Fruit fly (Drosophila melanogaster) whole organism, wandering third instar larva: ENCODE results near the gene stv.

Source experiments
- Abd-B ChIP-seq: fragments of >200 bp; optimal IDR thresholded peaks from 2 replicates; lab custom pipeline; 2017; ENCODE audit warnings: missing biosample characterization, missing genetic modification characterization
- CrebA ChIP-seq: fragments of 200-800 bp; sonication (Bioruptor generic); optimal IDR thresholded peaks from 2 replicates; lab custom pipeline; 2016; ENCODE audit warnings: missing biosample characterization, mild to moderate bottlenecking, missing genetic modification characterization, borderline replicate concordance
- Dif ChIP-seq: fragments of 200-275, 200-300 bp; sonication (Bioruptor generic); optimal IDR thresholded peaks from 2 replicates; lab custom pipeline; 2018; ENCODE audit warnings: missing biosample characterization, missing genetic modification characterization; ENCODE audit not compliant: partially characterized antibody
- GATAd ChIP-seq: sonication (Bioruptor generic); optimal IDR thresholded peaks from 2 replicates; lab custom pipeline; 2016; ENCODE audit warnings: missing biosample characterization, missing genetic modification characterization
- br ChIP-seq: fragments of 200-800 bp; sonication (Bioruptor generic); optimal IDR thresholded peaks from 2 replicates; lab custom pipeline; 2016; ENCODE audit warnings: missing biosample characterization, missing genetic modification characterization
- brk ChIP-seq: fragments of 200-800 bp; sonication (Bioruptor generic); optimal IDR thresholded peaks from 2 replicates; lab custom pipeline; 2016; ENCODE audit warnings: missing biosample characterization, mild to moderate bottlenecking, missing genetic modification characterization
- dl ChIP-seq, 2 experiments: fragments of 175-275, 200-275 bp in 1 of 2; fragments of 200-275 bp in 1 of 2; sonication (Bioruptor generic); optimal IDR thresholded peaks; lab custom pipeline; 2018; ENCODE audit warnings: mild to moderate bottlenecking in 2 of 2, missing biosample characterization in 2 of 2, missing genetic modification characterization in 2 of 2, moderate library complexity in 2 of 2; ENCODE audit not compliant: partially characterized antibody in 2 of 2, insufficient read depth in 1 of 2
- fru ChIP-seq: fragments of 200-800 bp; sonication (Bioruptor generic); optimal IDR thresholded peaks from 3 replicates; lab custom pipeline; 2016; ENCODE audit warnings: missing biosample characterization, mild to moderate bottlenecking, missing genetic modification characterization
- h ChIP-seq: fragments of 200-800 bp; sonication (Bioruptor generic); optimal IDR thresholded peaks from 3 replicates; lab custom pipeline; 2016; ENCODE audit warnings: missing biosample characterization, mild to moderate bottlenecking, missing genetic modification characterization
- lola ChIP-seq: fragments of >200 bp; optimal IDR thresholded peaks from 2 replicates; lab custom pipeline; 2017; ENCODE audit warnings: missing biosample characterization, missing genetic modification characterization
- sv ChIP-seq: fragments of 200-800 bp; sonication (Bioruptor generic); optimal IDR thresholded peaks from 3 replicates; lab custom pipeline; 2016; ENCODE audit warnings: missing biosample characterization, missing genetic modification characterization

dm6 chr3L:13451562-13451961 lies 25.8 kb upstream of the stv start:
- TF ChIP-seq sv (GFP tag; lab: Kevin White, UChicago) (no peak), brk (GFP tag; lab: Kevin White, UChicago) (no peak), h (GFP tag; lab: Kevin White, UChicago) (no peak), lola (no peak), GATAd (GFP tag; lab: Kevin White, UChicago) (no peak), dl (GFP tag; optimal IDR thresholded peaks at IDR 0.05; lab: Kevin White, UChicago; ENCODE audit: insufficient read depth in 1 of 2, partially characterized antibody in 2 of 2) (no peak), Dif (GFP tag; lab: Kevin White, UChicago) (no peak), CrebA (GFP tag; lab: Kevin White, UChicago) (no peak), br (GFP tag; lab: Kevin White, UChicago) (no peak), fru (GFP tag; lab: Kevin White, UChicago) (no peak), Abd-B (no peak)
